Fruit fly (Drosophila melanogaster) ovary, adult (tissue): ENCODE measurements around the gene CG4884.
A peak's percentile ranks its signal among the peaks of the same experiment; 100 is the strongest.

Experiments
- CG17801 ChIP-seq: fragments of 200-800 bp; optimal IDR thresholded peaks from 2 replicates; lab custom pipeline; 2019; ENCODE audit warnings: missing biosample characterization, mild to moderate bottlenecking, missing genetic modification characterization, moderate library complexity; ENCODE audit not compliant: partially characterized antibody

CG4884 gene

dm6 chr3R:27946555-27947204, 12.4 kb downstream of the CG4884 start:
- TF ChIP-seq CG17801 (GFP tag; lab: Kevin White, UChicago): no peak

DNA sequence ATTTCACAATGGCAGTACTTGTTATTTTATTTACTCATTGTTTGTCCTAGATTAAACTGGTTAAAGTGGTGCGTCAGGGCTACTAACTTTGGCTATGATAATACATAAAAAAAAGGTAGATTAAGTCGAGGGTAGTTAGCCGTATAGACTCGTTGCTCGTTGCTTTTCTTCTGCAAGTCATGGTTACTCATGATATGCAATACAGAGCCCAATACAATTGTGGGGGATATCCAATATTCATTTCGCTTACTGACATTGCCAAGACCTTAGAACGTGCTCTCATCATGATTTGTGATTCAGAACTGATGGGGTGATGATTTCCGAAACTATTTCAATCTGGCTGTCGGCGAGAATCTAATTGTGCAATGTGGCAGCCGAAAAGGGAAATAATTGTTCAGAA, 13.6 kb downstream of the CG4884 start:
- no peak for TF ChIP-seq CG17801 (GFP tag; lab: Kevin White, UChicago)

dm6 chr3R:27937752-27938694, 21.0 kb downstream of the CG4884 start, which contains the start of the genes NSD and BOD1:
NSD (minus strand) TSS chr3R:27937853.
BOD1 (plus strand) TSS chr3R:27938245.
- peak; percentile 31 for TF ChIP-seq CG17801 (GFP tag; lab: Kevin White, UChicago)

DNA sequence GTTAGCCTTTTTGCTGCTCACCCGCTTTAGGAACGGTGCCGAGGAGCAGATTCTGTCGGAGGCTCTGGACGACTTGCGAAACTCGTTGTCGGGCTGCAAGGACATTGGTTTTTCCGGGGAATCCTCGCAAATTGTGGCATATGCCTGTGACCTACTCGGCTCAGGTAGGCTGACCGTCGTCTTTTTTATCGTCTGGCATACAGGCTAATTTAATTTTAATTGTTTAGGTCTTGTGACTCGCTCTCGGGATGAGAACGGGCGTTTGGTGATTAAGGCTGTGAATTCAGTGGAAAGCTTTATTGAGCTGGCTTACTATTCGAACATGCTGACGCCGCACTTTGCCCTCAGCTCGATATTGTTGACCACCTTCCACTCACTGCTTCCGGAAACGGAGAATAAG, 27.6 kb downstream of the CG4884 start:
- TF ChIP-seq CG17801 (GFP tag; lab: Kevin White, UChicago): no peak

DNA sequence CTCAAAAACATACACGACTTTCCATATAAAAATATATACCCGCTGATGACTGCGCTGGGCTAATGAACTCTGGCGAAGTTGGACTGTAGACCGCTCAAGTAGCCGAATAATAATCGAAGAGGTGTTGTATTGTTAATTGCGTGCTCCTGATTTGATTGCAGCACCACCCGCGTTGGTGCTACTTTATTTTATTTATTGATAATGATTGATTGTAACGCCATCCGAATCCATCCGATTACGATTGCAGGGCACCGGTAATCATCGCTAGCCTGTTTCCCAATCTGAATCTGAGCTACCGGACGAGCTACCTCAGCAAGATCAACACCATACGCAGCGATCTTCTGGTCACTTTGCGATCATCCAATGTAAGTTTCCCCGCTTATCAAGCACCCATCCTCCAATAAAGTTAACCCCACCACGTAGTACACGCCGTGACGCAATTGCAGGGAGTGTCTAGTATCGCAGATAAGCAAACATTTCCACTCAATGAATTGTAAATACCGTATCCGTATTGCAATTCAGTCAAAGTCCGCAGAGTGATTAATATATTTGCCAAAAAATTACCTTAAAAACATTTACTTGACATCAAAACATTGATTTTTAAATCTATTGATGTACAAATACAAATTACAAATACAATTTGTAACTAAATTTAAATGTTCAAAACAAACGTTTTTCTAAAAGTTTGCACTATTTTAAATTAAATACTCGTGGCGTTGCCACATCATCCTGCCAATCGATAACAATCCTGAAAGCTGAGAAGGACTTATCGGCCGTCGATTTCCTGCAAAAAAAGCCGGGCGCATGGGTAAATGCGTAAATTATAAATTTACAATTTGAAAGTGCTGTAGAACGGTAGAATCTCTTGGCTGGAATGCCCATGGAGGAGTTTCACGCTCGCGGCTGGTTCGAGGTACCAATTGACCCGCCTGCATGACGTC, 29.8 kb downstream of the CG4884 start:
- TF ChIP-seq CG17801 (GFP tag; lab: Kevin White, UChicago): no peak

- TF ChIP-seq CG17801 (GFP tag; lab: Kevin White, UChicago): no peak
These were observed 30.9 kb downstream of the CG4884 start, which contains the start of gene nenya for dm6 chr3R:27928140-27928539. nenya (minus strand) TSS chr3R:27928174.

dm6 chr3R:27926738-27927215, 32.3 kb downstream of the CG4884 start:
- TF ChIP-seq CG17801 (GFP tag; lab: Kevin White, UChicago): no peak

- no peak for TF ChIP-seq CG17801 (GFP tag; lab: Kevin White, UChicago)
These were observed 33.0 kb downstream of the CG4884 start for dm6 chr3R:27925971-27926533.

dm6 chr3R:27925000-27925970, 33.8 kb downstream of the CG4884 start, which contains the start of gene mino:
mino (plus strand) TSS chr3R:27925191.
- TF ChIP-seq CG17801 (GFP tag; lab: Kevin White, UChicago): peak; percentile 49

DNA sequence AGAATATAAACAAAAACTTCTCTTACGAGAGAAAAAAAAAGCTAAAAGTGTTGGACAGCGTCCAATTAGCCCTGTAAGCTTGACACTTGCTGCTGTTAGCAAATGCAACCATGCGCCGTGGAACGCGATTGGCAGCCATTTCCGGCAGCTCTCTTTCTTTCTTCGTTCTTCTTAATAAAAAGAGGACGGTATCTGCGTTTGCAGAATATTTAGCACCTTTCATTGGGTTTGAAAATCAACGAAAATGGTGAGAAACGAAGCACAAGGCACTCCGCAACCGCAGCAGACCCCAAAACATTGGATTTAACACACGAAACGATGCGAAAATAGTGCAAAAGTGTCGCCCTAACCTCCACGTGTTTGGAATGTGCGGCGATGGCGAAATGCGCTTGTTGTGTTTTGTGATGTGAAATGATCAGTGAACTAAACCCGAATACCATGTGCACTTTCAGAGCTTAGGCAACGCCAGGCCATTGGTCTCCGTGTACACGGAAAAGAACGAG, 36.3 kb downstream of the CG4884 start, which contains the start of gene RpL4:
RpL4 (plus strand) TSS at position 149 of the 503 bp plus-strand sequence.
- TF ChIP-seq CG17801 (GFP tag; lab: Kevin White, UChicago): peak; percentile 44

DNA sequence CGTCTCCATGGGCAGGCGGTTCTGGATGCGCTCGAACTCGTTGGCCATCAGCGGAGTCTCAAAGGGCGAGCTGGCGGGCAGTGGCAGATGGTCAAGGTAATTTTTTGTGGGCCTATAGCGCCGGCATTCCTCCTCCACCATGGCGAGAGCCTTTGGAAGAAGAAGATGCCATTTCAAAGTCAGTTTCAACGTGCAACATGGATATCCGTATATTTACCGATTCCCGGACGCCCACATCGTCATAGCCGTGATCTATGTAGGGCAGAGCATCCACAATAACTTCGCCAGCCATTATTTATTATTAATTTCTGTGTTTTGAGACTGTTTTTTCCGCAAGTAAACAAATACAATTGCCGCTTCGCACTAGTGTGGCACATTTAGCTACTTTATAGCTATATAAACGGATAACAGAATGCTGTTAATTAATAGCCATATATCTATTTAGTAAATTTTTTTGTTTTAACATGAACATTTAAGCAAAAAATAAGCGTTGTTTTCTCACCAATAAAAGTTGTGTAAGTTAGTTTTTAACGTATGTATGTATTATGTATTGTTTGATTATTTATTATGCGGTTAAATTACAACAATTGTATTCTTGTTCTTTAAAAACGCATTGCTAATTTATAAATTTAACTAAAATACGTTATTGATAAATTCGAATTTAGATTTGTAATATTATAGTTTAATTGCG, 36.9 kb downstream of the CG4884 start, which contains the start of gene BCAS2:
BCAS2 (minus strand) TSS at position 375 of the 691 bp plus-strand sequence.
- no peak for TF ChIP-seq CG17801 (GFP tag; lab: Kevin White, UChicago)

dm6 chr3R:27920883-27921282, 38.2 kb downstream of the CG4884 start, which contains the start of gene CG12259:
CG12259 (minus strand) TSS chr3R:27921089.
- TF ChIP-seq CG17801 (GFP tag; lab: Kevin White, UChicago): no peak
